Fruit fly (Drosophila melanogaster) whole organism, adult: Measurements from ENCODE around the gene S-Lap4.

Experiments
- CG11617 ChIP-seq: fragments of 200-800 bp; sonication (Bioruptor generic); optimal IDR thresholded peaks from 2 replicates; lab custom pipeline; 2017; ENCODE audit warnings: mild to moderate bottlenecking, missing biosample characterization, missing genetic modification reagents, missing genetic modification characterization
- CG12768 ChIP-seq: fragments of 200-800 bp; sonication (Bioruptor generic); optimal IDR thresholded peaks from 2 replicates; lab custom pipeline; 2017; ENCODE audit warnings: missing biosample characterization, missing genetic modification characterization, mild to moderate bottlenecking, moderate library complexity, missing genetic modification reagents
- CG14711 ChIP-seq: fragments of 200-800 bp; sonication (Bioruptor generic); optimal IDR thresholded peaks from 2 replicates; lab custom pipeline; 2018; ENCODE audit warnings: missing biosample characterization, mild to moderate bottlenecking, missing genetic modification characterization, moderate library complexity
- CG1620 ChIP-seq: fragments of 200-800 bp; sonication (Bioruptor generic); optimal IDR thresholded peaks from 2 replicates; lab custom pipeline; 2016; ENCODE audit warnings: missing biosample characterization, missing genetic modification characterization
- CG33017 ChIP-seq: fragments of 200-800 bp; sonication (Bioruptor generic); optimal IDR thresholded peaks from 2 replicates; lab custom pipeline; 2018; ENCODE audit warnings: missing biosample characterization, mild to moderate bottlenecking, missing genetic modification characterization, moderate library complexity
- CG5204 ChIP-seq: fragments of 200-800 bp; sonication (Bioruptor generic); optimal IDR thresholded peaks from 2 replicates; lab custom pipeline; 2016; ENCODE audit warnings: missing biosample characterization, missing genetic modification characterization
- CG7045 ChIP-seq: fragments of 200-800 bp; sonication (Bioruptor generic); optimal IDR thresholded peaks from 2 replicates; lab custom pipeline; 2017; ENCODE audit warnings: missing biosample characterization, mild to moderate bottlenecking, missing genetic modification characterization
- CG7101 ChIP-seq: fragments of 200-800 bp; sonication (Bioruptor generic); optimal IDR thresholded peaks from 2 replicates; lab custom pipeline; 2018; ENCODE audit warnings: missing biosample characterization, mild to moderate bottlenecking, missing genetic modification characterization, moderate library complexity
- Clk ChIP-seq: fragments of 200-800 bp; sonication (Bioruptor generic); optimal IDR thresholded peaks from 2 replicates; lab custom pipeline; 2017; ENCODE audit warnings: missing biosample characterization, missing genetic modification characterization
- Crg-1 ChIP-seq: fragments of 200-800 bp; sonication (Bioruptor generic); optimal IDR thresholded peaks from 2 replicates; lab custom pipeline; 2016; ENCODE audit warnings: missing biosample characterization, missing genetic modification characterization
- Hr96 ChIP-seq: fragments of 200-800 bp; sonication (Bioruptor generic); optimal IDR thresholded peaks from 2 replicates; lab custom pipeline; 2016; ENCODE audit warnings: missing biosample characterization, missing genetic modification characterization
- Mnt ChIP-seq: fragments of 200-800 bp; sonication (Bioruptor generic); optimal IDR thresholded peaks from 2 replicates; lab custom pipeline; 2016; ENCODE audit warnings: missing biosample characterization, mild to moderate bottlenecking, missing genetic modification characterization
- bab1 ChIP-seq: fragments of 200-800 bp; sonication (Bioruptor generic); optimal IDR thresholded peaks from 3 replicates; lab custom pipeline; 2019; ENCODE audit warnings: missing biosample characterization, mild to moderate bottlenecking, missing genetic modification characterization, moderate library complexity
- cic ChIP-seq: fragments of 200-800 bp; sonication (Bioruptor generic); optimal IDR thresholded peaks from 2 replicates; lab custom pipeline; 2017; ENCODE audit warnings: missing biosample characterization, mild to moderate bottlenecking, missing genetic modification characterization, moderate library complexity
- cnc ChIP-seq, 2 experiments: fragments of >200 bp; optimal IDR thresholded peaks; 2 replicates each; lab custom pipeline; 2017
- kay ChIP-seq: fragments of 200-800 bp; sonication (Bioruptor generic); peaks from one replicate; lab custom pipeline; 2016; ENCODE audit warnings: missing biosample characterization, missing genetic modification characterization, borderline replicate concordance
- ovo ChIP-seq: fragments of 200-800 bp; sonication (Bioruptor generic); optimal IDR thresholded peaks from 2 replicates; lab custom pipeline; 2016; ENCODE audit warnings: missing biosample characterization, missing genetic modification characterization
- pad ChIP-seq: fragments of 200-800 bp; sonication (Bioruptor generic); optimal IDR thresholded peaks from 3 replicates; lab custom pipeline; 2017; ENCODE audit warnings: missing biosample characterization, missing genetic modification characterization, mild to moderate bottlenecking, moderate library complexity, missing genetic modification reagents
- tj ChIP-seq: fragments of 200-800 bp; sonication (Bioruptor generic); optimal IDR thresholded peaks from 3 replicates; lab custom pipeline; 2017; ENCODE audit warnings: missing biosample characterization, mild to moderate bottlenecking, missing genetic modification characterization, moderate library complexity
- toe ChIP-seq: fragments of 200-800 bp; sonication (Bioruptor generic); optimal IDR thresholded peaks from 2 replicates; lab custom pipeline; 2016; ENCODE audit warnings: missing biosample characterization, missing genetic modification characterization

S-Lap4 gene

dm6 chr3L:10515785-10516706 is 25.4 kb downstream of the S-Lap4 start:
- TF ChIP-seq CG14711 (tag; lab: Kevin White, UChicago) (no peak), tj (GFP tag; lab: Kevin White, UChicago) (peak; percentile 20), Clk (GFP tag; lab: Kevin White, UChicago) (no peak), cic (GFP tag; lab: Kevin White, UChicago) (no peak), CG5204 (GFP tag; lab: Kevin White, UChicago) (no peak), CG11617 (GFP tag; lab: Kevin White, UChicago) (peak; percentile 32), bab1 (peak; percentile 39), CG1620 (GFP tag; lab: Kevin White, UChicago) (no peak), kay (GFP tag; lab: Kevin White, UChicago) (peak; percentile 55), ovo (GFP tag; lab: Kevin White, UChicago) (peak; percentile 19), Mnt (GFP tag; lab: Kevin White, UChicago) (peak; percentile 41)

- TF ChIP-seq kay (GFP tag; lab: Kevin White, UChicago) = no peak
- no peak for TF ChIP-seq CG33017 (tag; lab: Kevin White, UChicago)
- no peak for TF ChIP-seq ovo (GFP tag; lab: Kevin White, UChicago)
- no peak for TF ChIP-seq CG7045 (GFP tag; lab: Kevin White, UChicago)
- TF ChIP-seq toe (GFP tag; lab: Kevin White, UChicago) = no peak
- no peak for TF ChIP-seq CG1620 (GFP tag; lab: Kevin White, UChicago)
- no peak for TF ChIP-seq cnc (optimal IDR thresholded peaks at IDR 0.05; lab: Kevin White, UChicago)
- TF ChIP-seq Crg-1 (GFP tag; lab: Kevin White, UChicago) = no peak
- TF ChIP-seq Mnt (GFP tag; lab: Kevin White, UChicago) = no peak
- no peak for TF ChIP-seq CG14711 (tag; lab: Kevin White, UChicago)
- TF ChIP-seq Clk (GFP tag; lab: Kevin White, UChicago) = no peak
- TF ChIP-seq CG12768 (GFP tag; lab: Kevin White, UChicago) = no peak
- no peak for TF ChIP-seq CG11617 (GFP tag; lab: Kevin White, UChicago)
- no peak for TF ChIP-seq pad (GFP tag; lab: Kevin White, UChicago)
- no peak for TF ChIP-seq CG5204 (GFP tag; lab: Kevin White, UChicago)
- no peak for TF ChIP-seq cic (GFP tag; lab: Kevin White, UChicago)
- no peak for TF ChIP-seq Hr96 (GFP tag; lab: Kevin White, UChicago)
Measured at dm6 chr3L:10516707-10517450, 26.2 kb downstream of the S-Lap4 start.

- TF ChIP-seq CG11617 (GFP tag; lab: Kevin White, UChicago) = no peak
- no peak for TF ChIP-seq ovo (GFP tag; lab: Kevin White, UChicago)
- peak; percentile 68 for TF ChIP-seq kay (GFP tag; lab: Kevin White, UChicago)
Measured at dm6 chr3L:10517451-10518385, 27.1 kb downstream of the S-Lap4 start.

dm6 chr3L:10518945-10519344 is 28.3 kb downstream of the S-Lap4 start:
- TF ChIP-seq CG7045 (GFP tag; lab: Kevin White, UChicago) (no peak), Hr96 (GFP tag; lab: Kevin White, UChicago) (no peak), pad (GFP tag; lab: Kevin White, UChicago) (peak; percentile 9), CG7101 (tag; lab: Kevin White, UChicago) (peak; percentile 37), CG11617 (GFP tag; lab: Kevin White, UChicago) (no peak), tj (GFP tag; lab: Kevin White, UChicago) (no peak), Crg-1 (GFP tag; lab: Kevin White, UChicago) (no peak), CG33017 (tag; lab: Kevin White, UChicago) (no peak), CG14711 (tag; lab: Kevin White, UChicago) (no peak), CG12768 (GFP tag; lab: Kevin White, UChicago) (no peak), kay (GFP tag; lab: Kevin White, UChicago) (no peak), ovo (GFP tag; lab: Kevin White, UChicago) (peak; percentile 24), cic (GFP tag; lab: Kevin White, UChicago) (no peak), Mnt (GFP tag; lab: Kevin White, UChicago) (no peak)

- TF ChIP-seq kay (GFP tag; lab: Kevin White, UChicago) (no peak), Crg-1 (GFP tag; lab: Kevin White, UChicago) (no peak), CG5204 (GFP tag; lab: Kevin White, UChicago) (no peak), Mnt (GFP tag; lab: Kevin White, UChicago) (no peak), bab1 (no peak)
Measured at dm6 chr3L:10521624-10522023, 31.0 kb downstream of the S-Lap4 start.
